Worm (Caenorhabditis elegans) whole organism, L1 larva: ENCODE results near the gene mfsd-13.2.

ENCODE experiments used
- C04F5.9 ChIP-seq: sonication (generic microtip); optimal IDR thresholded peaks from 2 replicates; lab custom pipeline; 2016; ENCODE audit warnings: missing genetic modification characterization, missing compliant biosample characterization
- C34B4.2 ChIP-seq: sonication (generic microtip); optimal IDR thresholded peaks from 2 replicates; lab custom pipeline; 2017; ENCODE audit warnings: mild to moderate bottlenecking, missing genetic modification characterization, missing compliant biosample characterization
- F16B12.6 ChIP-seq: fragments of 150-350 bp; optimal IDR thresholded peaks from 2 replicates; lab custom pipeline; 2014; ENCODE audit warnings: missing biosample characterization, missing genetic modification characterization
- aha-1 ChIP-seq: fragments of 150-350 bp; optimal IDR thresholded peaks from 2 replicates; lab custom pipeline; 2014; ENCODE audit warnings: missing biosample characterization, missing genetic modification characterization
- alr-1 ChIP-seq: fragments of 200-800 bp; sonication (Bioruptor generic); optimal IDR thresholded peaks from 2 replicates; lab custom pipeline; 2018; ENCODE audit warnings: borderline replicate concordance, mild to moderate bottlenecking, missing genetic modification characterization, missing compliant biosample characterization
- aly-2 ChIP-seq: fragments of 150-350 bp; optimal IDR thresholded peaks from 2 replicates; lab custom pipeline; 2014; ENCODE audit warnings: missing biosample characterization, missing genetic modification characterization
- blmp-1 ChIP-seq: fragments of 150-350 bp; optimal IDR thresholded peaks from 2 replicates; lab custom pipeline; 2014; ENCODE audit warnings: missing biosample characterization, missing genetic modification characterization
- ceh-82 ChIP-seq, 3 experiments: fragments of 150-350 bp in 1 of 3; sonication (generic microtip) in 2 of 3; optimal IDR thresholded peaks; 2 replicates each; lab custom pipeline; 2014 to 2017; ENCODE audit warnings: missing biosample characterization in 3 of 3, missing genetic modification characterization in 3 of 3
- ceh-88 ChIP-seq: fragments of 200-800 bp; sonication (Bioruptor generic); IDR thresholded peaks from 2 replicates; pipeline ENCODE4 v1.3.6; 2022; ENCODE audit warnings: missing genetic modification characterization, missing compliant biosample characterization
- dpl-1 ChIP-seq, 3 experiments: fragments of 150-350 bp in 2 of 3; sonication (generic microtip) in 1 of 3; optimal IDR thresholded peaks; 2 replicates each; lab custom pipeline; 2014 to 2017; ENCODE audit warnings: missing biosample characterization in 3 of 3, missing genetic modification characterization in 3 of 3, missing genetic modification reagents in 3 of 3
- dsc-1 ChIP-seq: sonication (generic microtip); optimal IDR thresholded peaks from 2 replicates; lab custom pipeline; 2016; ENCODE audit warnings: mild to moderate bottlenecking, missing genetic modification characterization, missing compliant biosample characterization
- efl-1 ChIP-seq, 4 experiments: fragments of 150-350 bp; optimal IDR thresholded peaks in 3 of 4; peaks in 1 of 4; 1 replicate in 1 of 4; 2 replicates in 3 of 4; lab custom pipeline; 2014; ENCODE audit warnings: missing biosample characterization in 2 of 4, missing genetic modification characterization in 2 of 4, missing genetic modification reagents in 2 of 4
- efl-3 ChIP-seq: fragments of 200-800 bp; sonication (Bioruptor generic); optimal IDR thresholded peaks from 2 replicates; lab custom pipeline; 2018; ENCODE audit warnings: mild to moderate bottlenecking, missing genetic modification characterization, missing compliant biosample characterization
- egl-13 ChIP-seq: sonication (generic microtip); optimal IDR thresholded peaks from 2 replicates; lab custom pipeline; 2016; ENCODE audit warnings: missing genotype, missing genetic modification reagents, missing genetic modification characterization, missing compliant biosample characterization
- elt-3 ChIP-seq, 6 experiments: fragments of 150-350 bp in 1 of 6; sonication (generic microtip); optimal IDR thresholded peaks; 2 replicates each; lab custom pipeline; 2017 to 2018; ENCODE audit warnings: missing biosample characterization in 6 of 6, missing genetic modification characterization in 6 of 6, inconsistent platforms in 1 of 6
- ets-5 ChIP-seq: fragments of 200-800 bp; sonication (Bioruptor generic); IDR thresholded peaks from 2 replicates; pipeline ENCODE4 v1.3.6; 2022; ENCODE audit warnings: missing genetic modification characterization, missing compliant biosample characterization
- fos-1 ChIP-seq: fragments of 150-350 bp; optimal IDR thresholded peaks from 2 replicates; lab custom pipeline; 2014; ENCODE audit warnings: missing biosample characterization, missing genetic modification characterization
- grh-1 ChIP-seq: fragments of 200-800 bp; sonication (Bioruptor generic); IDR thresholded peaks from 2 replicates; pipeline ENCODE4 v1.3.6; 2022; ENCODE audit warnings: missing genetic modification reagents, missing genetic modification characterization, missing compliant biosample characterization
- hlh-17 ChIP-seq: fragments of 200-800 bp; sonication (Bioruptor generic); optimal IDR thresholded peaks from 2 replicates; lab custom pipeline; 2018; ENCODE audit warnings: missing genetic modification characterization, mild to moderate bottlenecking, missing compliant biosample characterization, moderate library complexity, borderline replicate concordance
- hlh-4 ChIP-seq: sonication (generic microtip); optimal IDR thresholded peaks from 2 replicates; lab custom pipeline; 2016; ENCODE audit warnings: mild to moderate bottlenecking, missing genetic modification characterization, missing compliant biosample characterization
- hpl-2 ChIP-seq: fragments of 150-350 bp; optimal IDR thresholded peaks from 2 replicates; lab custom pipeline; 2014; ENCODE audit warnings: missing biosample characterization, missing genetic modification reagents, missing genetic modification characterization
- jun-1 ChIP-seq: fragments of 150-350 bp; optimal IDR thresholded peaks from 2 replicates; lab custom pipeline; 2014; ENCODE audit warnings: missing biosample characterization, missing genetic modification reagents, missing genetic modification characterization
- lin-15B ChIP-seq: fragments of 150-350 bp; sonication (generic microtip); optimal IDR thresholded peaks from 3 replicates; lab custom pipeline; 2014; ENCODE audit warnings: missing biosample characterization, missing genetic modification characterization
- lin-35 ChIP-seq, 2 experiments: fragments of 150-350 bp; optimal IDR thresholded peaks; 2 replicates each; lab custom pipeline; 2014; ENCODE audit warnings: missing biosample characterization in 2 of 2, missing genetic modification characterization in 2 of 2, missing genetic modification reagents in 2 of 2
- lin-39 ChIP-seq: fragments of 150-350 bp; optimal IDR thresholded peaks from 2 replicates; lab custom pipeline; 2014; ENCODE audit warnings: missing biosample characterization, missing genetic modification reagents, missing genetic modification characterization
- lir-3 ChIP-seq: sonication (generic microtip); optimal IDR thresholded peaks from 2 replicates; lab custom pipeline; 2016; ENCODE audit warnings: mild to moderate bottlenecking, missing genetic modification characterization, moderate library complexity, missing compliant biosample characterization; ENCODE audit not compliant: poor library complexity
- lsy-2 ChIP-seq, 2 experiments: fragments of 150-350 bp; optimal IDR thresholded peaks; 2 replicates each; lab custom pipeline; 2014; ENCODE audit warnings: missing biosample characterization in 2 of 2, missing genetic modification characterization in 2 of 2
- mab-9 ChIP-seq: fragments of 200-800 bp; sonication (Bioruptor generic); IDR thresholded peaks from 2 replicates; pipeline ENCODE4 v1.3.6; 2022; ENCODE audit warnings: missing genetic modification reagents, missing genetic modification characterization, missing compliant biosample characterization
- mdl-1 ChIP-seq, 2 experiments: fragments of 150-350 bp; optimal IDR thresholded peaks; 2 replicates each; lab custom pipeline; 2014 to 2017; ENCODE audit warnings: missing biosample characterization in 2 of 2, missing genetic modification characterization in 2 of 2, inconsistent platforms in 1 of 2
- mef-2 ChIP-seq: fragments of 150-350 bp; optimal IDR thresholded peaks from 2 replicates; lab custom pipeline; 2014; ENCODE audit warnings: missing biosample characterization, missing genetic modification characterization
- mep-1 ChIP-seq: fragments of 150-350 bp; optimal IDR thresholded peaks from 2 replicates; lab custom pipeline; 2014; ENCODE audit warnings: missing biosample characterization, missing genetic modification characterization
- nhr-19 ChIP-seq: fragments of 200-800 bp; sonication (Bioruptor generic); conservative IDR thresholded peaks from 2 replicates; pipeline ENCODE4 v1.3.6; 2022; ENCODE audit warnings: missing genetic modification characterization, missing compliant biosample characterization
- nhr-20 ChIP-seq: sonication (generic microtip); optimal IDR thresholded peaks from 2 replicates; lab custom pipeline; 2016; ENCODE audit warnings: mild to moderate bottlenecking, missing genetic modification characterization, missing compliant biosample characterization
- nhr-47 ChIP-seq: sonication (generic microtip); optimal IDR thresholded peaks from 2 replicates; lab custom pipeline; 2016; ENCODE audit warnings: mild to moderate bottlenecking, missing genetic modification characterization, moderate library complexity, missing compliant biosample characterization
- nhr-71 ChIP-seq: sonication (generic microtip); optimal IDR thresholded peaks from 2 replicates; lab custom pipeline; 2016; ENCODE audit warnings: mild to moderate bottlenecking, missing genetic modification characterization, moderate library complexity, missing compliant biosample characterization
- nhr-77 ChIP-seq: fragments of 150-350 bp; optimal IDR thresholded peaks from 2 replicates; lab custom pipeline; 2014; ENCODE audit warnings: missing biosample characterization, missing genetic modification characterization
- pax-3 ChIP-seq: fragments of 200-800 bp; sonication (Bioruptor generic); optimal IDR thresholded peaks from 2 replicates; lab custom pipeline; 2018; ENCODE audit warnings: mild to moderate bottlenecking, missing genetic modification characterization, moderate library complexity, missing compliant biosample characterization
- pqm-1 ChIP-seq: sonication (generic microtip); optimal IDR thresholded peaks from 3 replicates; lab custom pipeline; 2017; ENCODE audit warnings: missing biosample characterization, missing genetic modification characterization
- rnt-1 ChIP-seq: sonication (generic microtip); optimal IDR thresholded peaks from 2 replicates; lab custom pipeline; 2016; ENCODE audit warnings: mild to moderate bottlenecking, missing genetic modification characterization, moderate library complexity, missing compliant biosample characterization
- snpc-4 ChIP-seq: fragments of 150-350 bp; optimal IDR thresholded peaks from 2 replicates; lab custom pipeline; 2014; ENCODE audit warnings: missing biosample characterization, missing genetic modification characterization
- snu-23 ChIP-seq: sonication (generic microtip); optimal IDR thresholded peaks from 2 replicates; lab custom pipeline; 2016; ENCODE audit warnings: missing genetic modification characterization, missing compliant biosample characterization
- sox-4 ChIP-seq: sonication (generic microtip); optimal IDR thresholded peaks from 2 replicates; lab custom pipeline; 2016; ENCODE audit warnings: missing genetic modification characterization, missing compliant biosample characterization
- sptf-1 ChIP-seq: fragments of 150-350 bp; optimal IDR thresholded peaks from 2 replicates; lab custom pipeline; 2014; ENCODE audit warnings: missing biosample characterization, missing genetic modification characterization
- sup-37 ChIP-seq: fragments of 200-800 bp; sonication (Bioruptor generic); optimal IDR thresholded peaks from 2 replicates; lab custom pipeline; 2018; ENCODE audit warnings: mild to moderate bottlenecking, missing genetic modification characterization, missing compliant biosample characterization
- swsn-7 ChIP-seq: sonication (generic microtip); optimal IDR thresholded peaks from 2 replicates; lab custom pipeline; 2016; ENCODE audit warnings: missing genetic modification characterization, missing compliant biosample characterization
- tbx-2 ChIP-seq: sonication (generic microtip); optimal IDR thresholded peaks from 2 replicates; lab custom pipeline; 2016; ENCODE audit warnings: missing genetic modification characterization, missing compliant biosample characterization
- unc-130 ChIP-seq: fragments of 150-350 bp; optimal IDR thresholded peaks from 2 replicates; lab custom pipeline; 2017; ENCODE audit warnings: missing biosample characterization, missing genetic modification characterization, inconsistent platforms
- unc-62 ChIP-seq: fragments of 150-350 bp; optimal IDR thresholded peaks from 2 replicates; lab custom pipeline; 2014; ENCODE audit warnings: missing biosample characterization, missing genetic modification reagents, missing genetic modification characterization
- unc-86 ChIP-seq: sonication (generic microtip); optimal IDR thresholded peaks from 2 replicates; lab custom pipeline; 2016; ENCODE audit warnings: missing genetic modification characterization, missing compliant biosample characterization
- vab-15 ChIP-seq: sonication (generic microtip); optimal IDR thresholded peaks from 2 replicates; lab custom pipeline; 2017; ENCODE audit warnings: missing genotype, mild to moderate bottlenecking, missing genetic modification characterization, missing compliant biosample characterization
- xbp-1 ChIP-seq: sonication (generic microtip); optimal IDR thresholded peaks from 2 replicates; lab custom pipeline; 2016; ENCODE audit warnings: missing genetic modification characterization, missing compliant biosample characterization
- zag-1 ChIP-seq: fragments of 150-350 bp; optimal IDR thresholded peaks from 2 replicates; lab custom pipeline; 2014; ENCODE audit warnings: missing biosample characterization, missing genetic modification characterization
- zip-4 ChIP-seq: fragments of 200-800 bp; sonication (Bioruptor generic); optimal IDR thresholded peaks from 2 replicates; lab custom pipeline; 2018; ENCODE audit warnings: mild to moderate bottlenecking, missing genetic modification characterization, moderate library complexity, missing compliant biosample characterization

The mfsd-13.2 gene

ce11 chrII:7157415-7157814, 8.2 kb downstream of the mfsd-13.2 start:
- TF ChIP-seq hpl-2 (GFP tag; lab: Kevin White, UChicago) (no peak), lsy-2 (tag; optimal IDR thresholded peaks at IDR 0.05; lab: Kevin White, UChicago) (peak in 1 of 2 experiments; percentile 8), pqm-1 (no peak), lir-3 (tag; lab: Kevin White, UChicago) (no peak), nhr-77 (no peak), mab-9 (no peak), jun-1 (no peak), efl-3 (GFP tag; lab: Kevin White, UChicago) (no peak), snpc-4 (tag; lab: Kevin White, UChicago) (no peak), lin-15B (tag; lab: Kevin White, UChicago) (no peak), zip-4 (no peak), grh-1 (GFP tag; lab: Robert Waterston, UW) (no peak), nhr-19 (GFP tag; lab: Robert Waterston, UW) (no peak), hlh-4 (tag; lab: Kevin White, UChicago) (no peak), C34B4.2 (tag; lab: Kevin White, UChicago) (no peak), snu-23 (GFP tag; lab: Kevin White, UChicago) (peak; percentile 20), efl-1 (optimal IDR thresholded peaks at IDR 0.05; lab: Kevin White, UChicago) (no peak), efl-1 (GFP tag; optimal IDR thresholded peaks at IDR 0.05 in 1 of 2; lab: Kevin White, UChicago) (no peak), lin-39 (tag; lab: Kevin White, UChicago) (no peak), zag-1 (tag; lab: Kevin White, UChicago) (no peak), egl-13 (tag; lab: Kevin White, UChicago) (no peak), sup-37 (no peak), mef-2 (tag; lab: Kevin White, UChicago) (no peak), dsc-1 (no peak), nhr-71 (peak; percentile 33), pax-3 (tag; lab: Kevin White, UChicago) (no peak), mep-1 (tag; lab: Kevin White, UChicago) (no peak), nhr-20 (tag; lab: Kevin White, UChicago) (peak; percentile 55), swsn-7 (tag; lab: Kevin White, UChicago) (no peak), mdl-1 (tag; optimal IDR thresholded peaks at IDR 0.05; lab: Kevin White, UChicago) (no peak), unc-62 (no peak), ets-5 (GFP tag; lab: Robert Waterston, UW) (no peak), unc-130 (tag; lab: Kevin White, UChicago) (no peak), sox-4 (tag; lab: Kevin White, UChicago) (no peak), blmp-1 (peak; percentile 15), fos-1 (tag; lab: Kevin White, UChicago) (no peak), aly-2 (tag; lab: Kevin White, UChicago) (no peak), elt-3 (tag; optimal IDR thresholded peaks at IDR 0.05; lab: Kevin White, UChicago) (peak in 2 of 6 experiments; percentile 18 to 59), tbx-2 (no peak), ceh-82 (tag; optimal IDR thresholded peaks at IDR 0.05; lab: Kevin White, UChicago) (no peak), C04F5.9 (tag; lab: Kevin White, UChicago) (no peak), alr-1 (tag; lab: Kevin White, UChicago) (no peak), aha-1 (tag; lab: Kevin White, UChicago) (no peak), dpl-1 (GFP tag; optimal IDR thresholded peaks at IDR 0.05; lab: Kevin White, UChicago) (no peak), lin-35 (GFP tag; optimal IDR thresholded peaks at IDR 0.05; lab: Kevin White, UChicago) (peak in 1 of 2 experiments; percentile 50), vab-15 (tag; lab: Kevin White, UChicago) (no peak), sptf-1 (tag; lab: Kevin White, UChicago) (no peak), nhr-47 (tag; lab: Kevin White, UChicago) (no peak), unc-86 (no peak), ceh-88 (GFP tag; lab: Robert Waterston, UW) (no peak), xbp-1 (tag; lab: Kevin White, UChicago) (no peak), rnt-1 (tag; lab: Kevin White, UChicago) (no peak), F16B12.6 (tag; lab: Kevin White, UChicago) (no peak), hlh-17 (GFP tag; lab: Kevin White, UChicago) (no peak)
